Worm (Caenorhabditis elegans) whole organism, L2 larva: ENCODE results near the gene pdfr-1.

Experiments used
- elt-1 ChIP-seq: fragments of 150-350 bp; optimal IDR thresholded peaks from 2 replicates; lab custom pipeline; 2014; ENCODE audit warnings: missing biosample characterization, missing genetic modification characterization
- lin-39 ChIP-seq: fragments of 150-350 bp; optimal IDR thresholded peaks from 2 replicates; lab custom pipeline; 2014; ENCODE audit warnings: missing biosample characterization, missing genetic modification reagents, missing genetic modification characterization

ce11 chrIII:6615064-6615463 lies 36.8 kb downstream of the pdfr-1 start, which contains the start of gene cmtr-2:
- no peak for TF ChIP-seq elt-1 (tag; lab: Kevin White, UChicago)
- no peak for TF ChIP-seq lin-39 (tag; lab: Kevin White, UChicago)
